Worm (Caenorhabditis elegans) whole organism, L3 larva: ENCODE measurements around the gene F22E5.6.

Experiments
- nfya-1 ChIP-seq: sonication (generic microtip); optimal IDR thresholded peaks from 2 replicates; lab custom pipeline; 2017; ENCODE audit warnings: missing genetic modification characterization, mild to moderate bottlenecking, missing compliant biosample characterization, antibody characterized with exemption, moderate library complexity; ENCODE audit not compliant: insufficient read depth
- snpc-4 ChIP-seq: fragments of 150-350 bp; optimal IDR thresholded peaks from 2 replicates; lab custom pipeline; 2014; ENCODE audit warnings: missing biosample characterization, missing genetic modification characterization
- zag-1 ChIP-seq: fragments of 150-350 bp; optimal IDR thresholded peaks from 2 replicates; lab custom pipeline; 2014; ENCODE audit warnings: missing biosample characterization, missing genetic modification characterization

ce11 chrII:2698378-2698777 is 48.7 kb downstream of the F22E5.6 start, which contains the start of gene sri-62:
- TF ChIP-seq zag-1, result no peak
- TF ChIP-seq snpc-4, result no peak
- TF ChIP-seq nfya-1 (tag; lab: Kevin White, UChicago), result no peak
